Fruit fly (Drosophila melanogaster) whole organism, prepupa: Measurements from ENCODE around the gene CG31327.

Source experiments
- Blimp-1 ChIP-seq: fragments of 200-800 bp; sonication (Bioruptor generic); optimal IDR thresholded peaks from 3 replicates; lab custom pipeline; 2017; ENCODE audit warnings: missing biosample characterization, missing genetic modification characterization, mild to moderate bottlenecking, moderate library complexity, missing genetic modification reagents
- CG10631 ChIP-seq: fragments of 200-800 bp; sonication (Bioruptor generic); optimal IDR thresholded peaks from 2 replicates; lab custom pipeline; 2016; ENCODE audit warnings: missing biosample characterization, missing genetic modification characterization
- CG10669 ChIP-seq: fragments of 200-800 bp; sonication (Bioruptor generic); optimal IDR thresholded peaks from 3 replicates; lab custom pipeline; 2018; ENCODE audit warnings: missing biosample characterization, mild to moderate bottlenecking, missing genetic modification characterization, moderate library complexity
- CG11294 ChIP-seq: fragments of 200-800 bp; sonication (Bioruptor generic); IDR thresholded peaks from 2 replicates; pipeline ENCODE4 v1.3.6; 2022; ENCODE audit warnings: missing biosample characterization, missing genetic modification characterization
- CG16779 ChIP-seq: fragments of 200-800 bp; sonication (Bioruptor generic); optimal IDR thresholded peaks from 3 replicates; lab custom pipeline; 2017; ENCODE audit warnings: missing biosample characterization, mild to moderate bottlenecking, missing genetic modification characterization
- CG3032 ChIP-seq: fragments of 200-800 bp; optimal IDR thresholded peaks from 2 replicates; lab custom pipeline; 2019; ENCODE audit warnings: missing biosample characterization, mild to moderate bottlenecking, missing genetic modification characterization, moderate library complexity
- CG31627 ChIP-seq: fragments of 200-800 bp; sonication (Bioruptor generic); optimal IDR thresholded peaks from 3 replicates; lab custom pipeline; 2016; ENCODE audit warnings: missing biosample characterization, missing genetic modification characterization
- CG32006 ChIP-seq: fragments of 200-800 bp; sonication (Bioruptor generic); optimal IDR thresholded peaks from 3 replicates; lab custom pipeline; 2017; ENCODE audit warnings: missing biosample characterization, mild to moderate bottlenecking, missing genetic modification characterization
- CG34406 ChIP-seq: fragments of 200-800 bp; sonication (Bioruptor generic); optimal IDR thresholded peaks from 3 replicates; lab custom pipeline; 2016; ENCODE audit warnings: missing biosample characterization, missing genetic modification characterization
- CG3919 ChIP-seq: fragments of 200-800 bp; sonication (Bioruptor generic); optimal IDR thresholded peaks from 3 replicates; lab custom pipeline; 2016; ENCODE audit warnings: missing biosample characterization, missing genetic modification characterization
- CG6792 ChIP-seq: fragments of 200-800 bp; sonication (Bioruptor generic); optimal IDR thresholded peaks from 3 replicates; lab custom pipeline; 2016; ENCODE audit warnings: missing biosample characterization, missing genetic modification characterization
- CG6808 ChIP-seq: fragments of 200-800 bp; sonication (Bioruptor generic); optimal IDR thresholded peaks from 3 replicates; lab custom pipeline; 2017; ENCODE audit warnings: missing biosample characterization, missing genetic modification characterization, mild to moderate bottlenecking, moderate library complexity, missing genetic modification reagents
- CG7368 ChIP-seq: fragments of 200-800 bp; sonication (Bioruptor generic); optimal IDR thresholded peaks from 3 replicates; lab custom pipeline; 2016; ENCODE audit warnings: missing biosample characterization, missing genetic modification characterization
- CG9139 ChIP-seq: fragments of 200-800 bp; sonication (Bioruptor generic); optimal IDR thresholded peaks from 3 replicates; lab custom pipeline; 2017; ENCODE audit warnings: missing biosample characterization, mild to moderate bottlenecking, missing genetic modification characterization
- Eip75B ChIP-seq: fragments of 200-800 bp; sonication (Bioruptor generic); optimal IDR thresholded peaks from 3 replicates; lab custom pipeline; 2016; ENCODE audit warnings: missing biosample characterization, missing genetic modification characterization
- Ets21C ChIP-seq: fragments of 200-800 bp; sonication (Bioruptor generic); optimal IDR thresholded peaks from 3 replicates; lab custom pipeline; 2016; ENCODE audit warnings: missing biosample characterization, missing genetic modification characterization
- Ets96B ChIP-seq: fragments of 200-800 bp; optimal IDR thresholded peaks from 2 replicates; lab custom pipeline; 2019; ENCODE audit warnings: missing biosample characterization, mild to moderate bottlenecking, missing genetic modification characterization, moderate library complexity
- Gug ChIP-seq: fragments of 200-800 bp; sonication (Bioruptor generic); IDR thresholded peaks from 2 replicates; pipeline ENCODE4 v1.3.6; 2022; ENCODE audit warnings: missing biosample characterization, missing genetic modification characterization
- Hr39 ChIP-seq: fragments of 200-800 bp; sonication (Bioruptor generic); optimal IDR thresholded peaks from 2 replicates; lab custom pipeline; 2016; ENCODE audit warnings: missing biosample characterization, missing genetic modification characterization
- Hr4 ChIP-seq: fragments of 200-800 bp; sonication (Bioruptor generic); optimal IDR thresholded peaks from 3 replicates; lab custom pipeline; 2016; ENCODE audit warnings: missing biosample characterization, missing genetic modification characterization
- Lpt ChIP-seq: fragments of 200-800 bp; sonication (Bioruptor generic); optimal IDR thresholded peaks from 3 replicates; lab custom pipeline; 2016; ENCODE audit warnings: missing biosample characterization, missing genetic modification characterization
- Met ChIP-seq: fragments of 200-800 bp; sonication (Bioruptor generic); optimal IDR thresholded peaks from 3 replicates; lab custom pipeline; 2016; ENCODE audit warnings: missing biosample characterization, missing genetic modification characterization
- Sox14 ChIP-seq: fragments of 200-800 bp; sonication (Bioruptor generic); optimal IDR thresholded peaks from 3 replicates; lab custom pipeline; 2016; ENCODE audit warnings: missing biosample characterization, missing genetic modification characterization
- achi ChIP-seq: fragments of 200-800 bp; sonication (Bioruptor generic); optimal IDR thresholded peaks from 3 replicates; lab custom pipeline; 2016; ENCODE audit warnings: missing biosample characterization, missing genetic modification characterization
- dac ChIP-seq: fragments of 200-800 bp; sonication (Bioruptor generic); optimal IDR thresholded peaks from 2 replicates; lab custom pipeline; 2017; ENCODE audit warnings: missing biosample characterization, mild to moderate bottlenecking, missing genetic modification characterization
- dsx ChIP-seq: fragments of 200-800 bp; optimal IDR thresholded peaks from 3 replicates; lab custom pipeline; 2019; ENCODE audit warnings: missing biosample characterization, mild to moderate bottlenecking, missing genetic modification characterization, moderate library complexity; ENCODE audit not compliant: poor library complexity, severe bottlenecking
- eg ChIP-seq: fragments of 200-800 bp; sonication (Bioruptor generic); IDR thresholded peaks from 3 replicates; pipeline ENCODE4 v1.3.6; 2022; ENCODE audit warnings: missing biosample characterization, missing genetic modification characterization
- esn ChIP-seq: fragments of 200-800 bp; sonication (Bioruptor generic); optimal IDR thresholded peaks from 2 replicates; lab custom pipeline; 2016; ENCODE audit warnings: missing biosample characterization, mild to moderate bottlenecking, missing genetic modification characterization, moderate library complexity
- fd59A ChIP-seq: fragments of 200-800 bp; sonication (Bioruptor generic); optimal IDR thresholded peaks from 2 replicates; lab custom pipeline; 2017; ENCODE audit warnings: missing biosample characterization, mild to moderate bottlenecking, missing genetic modification characterization, missing genetic modification reagents
- net ChIP-seq: fragments of 200-800 bp; sonication (Bioruptor generic); optimal IDR thresholded peaks from 3 replicates; lab custom pipeline; 2016; ENCODE audit warnings: missing biosample characterization, missing genetic modification characterization
- pdm3 ChIP-seq: fragments of 200-800 bp; sonication (Bioruptor generic); optimal IDR thresholded peaks from 3 replicates; lab custom pipeline; 2016; ENCODE audit warnings: missing biosample characterization, missing genetic modification characterization
- spab ChIP-seq: fragments of 200-800 bp; sonication (Bioruptor generic); optimal IDR thresholded peaks from 2 replicates; lab custom pipeline; 2017; ENCODE audit warnings: missing biosample characterization, mild to moderate bottlenecking, missing genetic modification characterization, missing genetic modification reagents
- vri ChIP-seq: fragments of 200-800 bp; sonication (Bioruptor generic); optimal IDR thresholded peaks from 3 replicates; lab custom pipeline; 2016; ENCODE audit warnings: missing biosample characterization, mild to moderate bottlenecking, missing genetic modification characterization

CG31327 gene

DNA sequence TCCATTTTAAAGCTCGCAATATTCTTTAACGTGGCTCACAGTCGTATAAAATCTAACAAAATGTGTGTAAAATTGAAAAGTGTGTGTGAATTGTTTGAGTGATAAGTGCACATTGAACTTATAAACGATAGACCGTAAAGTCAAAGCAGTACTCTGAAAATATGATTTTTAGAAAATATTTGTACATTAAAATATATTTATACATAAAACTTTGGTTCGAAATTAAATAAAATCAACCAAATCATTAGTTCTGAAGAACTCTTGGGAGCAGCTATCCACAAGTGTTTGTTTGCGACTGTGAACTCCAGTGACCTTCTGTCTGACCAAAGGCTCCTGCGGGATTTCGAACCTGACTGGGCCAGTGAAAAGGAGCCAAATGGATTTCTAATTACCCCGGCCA lies at the start of gene CG31327:
Gene CG31327, minus strand, starts transcription at position 101 of the 400 bp plus-strand sequence.
- TF ChIP-seq Ets96B (tag; lab: Kevin White, UChicago) (no peak), Met (GFP tag; lab: Kevin White, UChicago) (no peak), CG16779 (no peak), CG10631 (GFP tag; lab: Kevin White, UChicago) (no peak), Hr39 (GFP tag; lab: Kevin White, UChicago) (no peak), achi (GFP tag; lab: Kevin White, UChicago) (no peak), dac (GFP tag; lab: Kevin White, UChicago) (no peak), CG6808 (GFP tag; lab: Kevin White, UChicago) (no peak), net (no peak), vri (GFP tag; lab: Kevin White, UChicago) (no peak)

DNA sequence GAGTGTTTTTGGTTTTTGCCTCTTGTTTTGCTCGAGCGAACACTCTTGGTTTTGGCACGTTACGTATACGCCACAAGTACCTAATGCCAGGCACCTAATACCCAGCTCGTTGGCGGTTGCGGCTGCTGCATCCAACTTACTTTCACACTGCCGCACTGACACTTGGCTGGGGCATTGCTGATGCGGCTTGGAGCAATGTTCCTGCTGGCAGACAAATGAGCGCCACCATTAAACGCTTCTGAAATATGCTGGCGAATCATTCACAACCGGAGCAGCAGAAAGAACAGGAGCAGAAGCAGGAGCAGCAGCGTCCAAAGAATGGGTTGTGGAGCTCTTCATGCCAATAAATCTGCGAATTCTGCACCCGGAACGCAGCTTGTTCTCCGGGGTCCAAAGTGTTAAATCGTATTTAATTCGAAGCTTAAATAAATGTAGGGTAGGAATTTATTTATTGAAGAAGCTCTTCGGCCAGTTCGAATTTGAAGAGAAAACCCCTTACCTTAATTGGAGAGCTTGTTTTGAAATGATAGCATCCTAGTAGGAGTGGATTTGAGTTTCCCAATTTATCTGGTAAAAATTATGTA lies 2.2 kb upstream of the CG31327 start, which contains the start of gene CG3199:
Gene CG3199, plus strand, starts transcription at position 534 of the 584 bp plus-strand sequence.
- TF ChIP-seq Lpt (no peak), Sox14 (GFP tag; lab: Kevin White, UChicago) (no peak)

DNA sequence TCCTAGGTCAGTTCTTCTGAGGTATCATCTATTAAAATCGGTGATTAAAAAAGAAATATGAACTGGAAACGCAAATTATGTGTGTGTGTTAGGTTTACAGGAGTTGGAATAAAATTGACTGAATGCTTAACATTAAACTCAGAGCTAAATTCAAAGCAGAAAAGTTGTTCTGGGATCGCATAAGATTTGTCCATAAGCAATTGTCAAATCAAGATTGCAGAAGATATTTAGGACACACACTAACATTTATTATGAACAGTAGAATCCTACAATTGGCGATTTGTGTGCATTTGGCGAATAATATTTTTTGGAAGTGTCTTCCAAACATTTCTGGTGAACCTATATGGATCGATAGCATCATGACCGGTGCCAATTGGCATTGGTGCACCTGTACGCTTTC lies 2.7 kb downstream of the CG31327 start, which contains the start of gene CG31533:
Gene CG31533, minus strand, starts transcription at position 101 of the 400 bp plus-strand sequence.
- TF ChIP-seq dsx (GFP tag; lab: Kevin White, UChicago) (no peak), Gug (GFP tag; lab: Robert Waterston, UW) (no peak), spab (GFP tag; lab: Kevin White, UChicago) (no peak), Blimp-1 (GFP tag; lab: Kevin White, UChicago) (no peak), CG9139 (GFP tag; lab: Kevin White, UChicago) (no peak), CG10669 (GFP tag; lab: Kevin White, UChicago) (no peak), pdm3 (no peak), CG3032 (no peak), eg (GFP tag; lab: Robert Waterston, UW) (no peak), CG3919 (no peak), CG31627 (GFP tag; lab: Kevin White, UChicago) (no peak), dac (GFP tag; lab: Kevin White, UChicago) (no peak), Eip75B (no peak), vri (GFP tag; lab: Kevin White, UChicago) (no peak), CG11294 (GFP tag; lab: Robert Waterston, UW) (no peak), Met (GFP tag; lab: Kevin White, UChicago) (no peak), net (no peak), Ets21C (GFP tag; lab: Kevin White, UChicago) (no peak), CG10631 (GFP tag; lab: Kevin White, UChicago) (no peak), CG7368 (GFP tag; lab: Kevin White, UChicago) (no peak)

- TF ChIP-seq CG31627 (GFP tag; lab: Kevin White, UChicago) = no peak
- no peak for TF ChIP-seq Hr4 (GFP tag; lab: Kevin White, UChicago)
- no peak for TF ChIP-seq pdm3
- no peak for TF ChIP-seq CG34406 (GFP tag; lab: Kevin White, UChicago)
- TF ChIP-seq CG7368 (GFP tag; lab: Kevin White, UChicago) = no peak
- no peak for TF ChIP-seq Gug (GFP tag; lab: Robert Waterston, UW)
These were observed 5.7 kb downstream of the CG31327 start, which contains the start of gene CG44215 for dm6 chr3R:14154341-14154740. Gene CG44215, minus strand, starts transcription at chr3R:14154441.

DNA sequence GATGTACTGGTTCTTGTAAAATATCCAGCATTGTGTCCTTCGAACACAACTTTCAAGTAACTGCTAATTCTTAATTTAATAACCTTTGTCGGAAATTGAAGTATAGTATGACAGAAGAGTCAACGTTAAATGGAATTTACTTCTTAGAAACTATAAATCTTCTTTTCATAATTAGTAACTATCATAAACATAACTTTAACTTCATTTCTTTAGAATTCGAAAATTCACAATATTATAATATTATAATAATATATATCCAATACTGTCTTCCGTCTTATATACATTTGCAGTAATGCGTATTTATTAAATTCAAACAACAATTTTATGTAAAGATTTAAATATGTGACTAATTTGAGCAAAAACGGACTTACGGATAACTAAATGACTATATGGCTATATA lies 6.3 kb downstream of the CG31327 start, which contains the start of gene Recs1:
Gene Recs1, minus strand, starts transcription at position 101 of the 400 bp plus-strand sequence.
- TF ChIP-seq esn (no peak), Lpt (no peak), CG32006 (GFP tag; lab: Kevin White, UChicago) (no peak), CG10669 (GFP tag; lab: Kevin White, UChicago) (no peak), CG3032 (no peak), fd59A (no peak), CG3919 (no peak), CG6792 (GFP tag; lab: Kevin White, UChicago) (no peak), CG16779 (no peak)
